Worm (Caenorhabditis elegans) whole organism, L3 larva: ENCODE results near the gene T27E7.3.
A peak's percentile ranks its signal among the peaks of the same experiment; 100 is the strongest.

Experiments
- R02D3.7 ChIP-seq: fragments of 150-350 bp; optimal IDR thresholded peaks from 2 replicates; lab custom pipeline; 2014; ENCODE audit warnings: missing biosample characterization, missing genetic modification characterization
- aly-2 ChIP-seq: fragments of 150-350 bp; optimal IDR thresholded peaks from 2 replicates; lab custom pipeline; 2014; ENCODE audit warnings: missing biosample characterization, missing genetic modification characterization
- ama-1 ChIP-seq: fragments of 150-350 bp; optimal IDR thresholded peaks from 2 replicates; lab custom pipeline; 2018
- ceh-16 ChIP-seq: sonication (generic microtip); optimal IDR thresholded peaks from 2 replicates; lab custom pipeline; 2017; ENCODE audit warnings: missing biosample characterization, missing genetic modification characterization
- ceh-28 ChIP-seq: fragments of 150-350 bp; optimal IDR thresholded peaks from 2 replicates; lab custom pipeline; 2014; ENCODE audit warnings: missing biosample characterization, missing genetic modification reagents, missing genetic modification characterization
- ceh-82 ChIP-seq: fragments of 150-350 bp; optimal IDR thresholded peaks from 2 replicates; lab custom pipeline; 2014; ENCODE audit warnings: missing biosample characterization, missing genetic modification characterization
- ceh-9 ChIP-seq: sonication (generic microtip); optimal IDR thresholded peaks from 2 replicates; lab custom pipeline; 2018; ENCODE audit warnings: missing biosample characterization, missing genetic modification characterization
- daf-12 ChIP-seq: fragments of 150-350 bp; optimal IDR thresholded peaks from 2 replicates; lab custom pipeline; 2014; ENCODE audit warnings: missing biosample characterization, missing genetic modification reagents, missing genetic modification characterization
- egl-5 ChIP-seq: fragments of 150-350 bp; optimal IDR thresholded peaks from 2 replicates; lab custom pipeline; 2017; ENCODE audit warnings: missing biosample characterization, missing genetic modification reagents, missing genetic modification characterization, inconsistent platforms
- elt-1 ChIP-seq: fragments of 150-350 bp; optimal IDR thresholded peaks from 2 replicates; lab custom pipeline; 2014; ENCODE audit warnings: missing biosample characterization, missing genetic modification characterization
- elt-2 ChIP-seq: sonication (generic microtip); optimal IDR thresholded peaks from 2 replicates; lab custom pipeline; 2016; ENCODE audit warnings: missing genetic modification reagents, mild to moderate bottlenecking, missing genetic modification characterization, missing compliant biosample characterization
- eor-1 ChIP-seq, 2 experiments: fragments of 150-350 bp; optimal IDR thresholded peaks; 2 replicates each; lab custom pipeline; 2014 to 2018; ENCODE audit warnings: missing biosample characterization in 2 of 2, missing genetic modification characterization in 2 of 2
- hmg-11 ChIP-seq: sonication (generic microtip); optimal IDR thresholded peaks from 2 replicates; lab custom pipeline; 2016; ENCODE audit warnings: missing genetic modification characterization, missing compliant biosample characterization
- jun-1 ChIP-seq: fragments of 150-350 bp; optimal IDR thresholded peaks from 2 replicates; lab custom pipeline; 2014; ENCODE audit warnings: missing biosample characterization, missing genetic modification reagents, missing genetic modification characterization
- lsy-12 ChIP-seq: sonication (generic microtip); optimal IDR thresholded peaks from 2 replicates; lab custom pipeline; 2016; ENCODE audit warnings: mild to moderate bottlenecking, missing genetic modification characterization, missing compliant biosample characterization
- mml-1 ChIP-seq: fragments of 150-350 bp; sonication (generic microtip); optimal IDR thresholded peaks from 3 replicates; lab custom pipeline; 2014; ENCODE audit warnings: missing biosample characterization, missing genetic modification characterization
- nfya-1 ChIP-seq: sonication (generic microtip); optimal IDR thresholded peaks from 2 replicates; lab custom pipeline; 2017; ENCODE audit warnings: missing genetic modification characterization, mild to moderate bottlenecking, missing compliant biosample characterization, antibody characterized with exemption, moderate library complexity; ENCODE audit not compliant: insufficient read depth
- nhr-11 ChIP-seq: fragments of 150-350 bp; optimal IDR thresholded peaks from 2 replicates; lab custom pipeline; 2014; ENCODE audit warnings: missing biosample characterization, missing genetic modification characterization
- nhr-12 ChIP-seq: fragments of 150-350 bp; optimal IDR thresholded peaks from 2 replicates; lab custom pipeline; 2014; ENCODE audit warnings: missing biosample characterization, missing genetic modification characterization
- nhr-25 ChIP-seq: sonication (generic microtip); optimal IDR thresholded peaks from 2 replicates; lab custom pipeline; 2017; ENCODE audit warnings: missing biosample characterization, missing genetic modification characterization
- nhr-43 ChIP-seq: sonication (generic microtip); optimal IDR thresholded peaks from 2 replicates; lab custom pipeline; 2016; ENCODE audit warnings: mild to moderate bottlenecking, missing genetic modification characterization, missing compliant biosample characterization; ENCODE audit not compliant: poor library complexity, severe bottlenecking
- nhr-67 ChIP-seq: fragments of 150-350 bp; optimal IDR thresholded peaks from 2 replicates; lab custom pipeline; 2014; ENCODE audit warnings: missing biosample characterization, missing genetic modification characterization
- nhr-76 ChIP-seq: fragments of 150-350 bp; sonication (generic microtip); optimal IDR thresholded peaks from 5 replicates; lab custom pipeline; 2014; ENCODE audit warnings: missing biosample characterization, missing genetic modification characterization
- nhr-77 ChIP-seq: fragments of 150-350 bp; optimal IDR thresholded peaks from 2 replicates; lab custom pipeline; 2014; ENCODE audit warnings: missing biosample characterization, missing genetic modification characterization
- pqm-1 ChIP-seq: fragments of 150-350 bp; optimal IDR thresholded peaks from 2 replicates; lab custom pipeline; 2017; ENCODE audit warnings: missing biosample characterization, missing genetic modification characterization, inconsistent platforms
- sea-2 ChIP-seq: fragments of 150-350 bp; sonication (generic microtip); optimal IDR thresholded peaks from 4 replicates; lab custom pipeline; 2014; ENCODE audit warnings: missing biosample characterization, missing genetic modification reagents, missing genetic modification characterization
- skn-1 ChIP-seq: fragments of 150-350 bp; optimal IDR thresholded peaks from 2 replicates; lab custom pipeline; 2014; ENCODE audit warnings: missing biosample characterization, missing genetic modification characterization
- snpc-4 ChIP-seq: fragments of 150-350 bp; optimal IDR thresholded peaks from 2 replicates; lab custom pipeline; 2014; ENCODE audit warnings: missing biosample characterization, missing genetic modification characterization
- tbx-2 ChIP-seq: sonication (generic microtip); optimal IDR thresholded peaks from 2 replicates; lab custom pipeline; 2016; ENCODE audit warnings: mild to moderate bottlenecking, missing genetic modification characterization, missing compliant biosample characterization
- unc-39 ChIP-seq: sonication (generic microtip); optimal IDR thresholded peaks from 4 replicates; lab custom pipeline; 2017; ENCODE audit warnings: missing biosample characterization, missing genetic modification characterization
- zag-1 ChIP-seq: fragments of 150-350 bp; optimal IDR thresholded peaks from 2 replicates; lab custom pipeline; 2014; ENCODE audit warnings: missing biosample characterization, missing genetic modification characterization
- ztf-11 ChIP-seq: fragments of 150-350 bp; optimal IDR thresholded peaks from 2 replicates; lab custom pipeline; 2014; ENCODE audit warnings: missing biosample characterization, missing genetic modification characterization
- ztf-4 ChIP-seq: fragments of 150-350 bp; optimal IDR thresholded peaks from 2 replicates; lab custom pipeline; 2014; ENCODE audit warnings: missing biosample characterization, missing genetic modification characterization

The T27E7.3 gene

ce11 chrIV:14571626-14572025, 42.8 kb downstream of the T27E7.3 start:
- TF ChIP-seq ztf-11 (tag; lab: Kevin White, UChicago), result no peak
- no peak for TF ChIP-seq jun-1 (tag; lab: Kevin White, UChicago)
- no peak for TF ChIP-seq ceh-82 (tag; lab: Kevin White, UChicago)
- no peak for TF ChIP-seq nfya-1
- no peak for TF ChIP-seq mml-1 (tag; lab: Kevin White, UChicago)
- no peak for TF ChIP-seq daf-12
- no peak for TF ChIP-seq tbx-2
- TF ChIP-seq nhr-11 (tag; lab: Kevin White, UChicago), result no peak
- no peak for TF ChIP-seq snpc-4

- TF ChIP-seq unc-39 (tag; lab: Kevin White, UChicago) (no peak), egl-5 (no peak), ceh-28 (no peak), tbx-2 (no peak), ceh-9 (tag; lab: Kevin White, UChicago) (no peak), nhr-25 (tag; lab: Kevin White, UChicago) (no peak), zag-1 (no peak), nhr-67 (tag; lab: Kevin White, UChicago) (no peak), eor-1 (tag; optimal IDR thresholded peaks at IDR 0.05; lab: Kevin White, UChicago) (no peak), elt-2 (tag; lab: Kevin White, UChicago) (no peak), R02D3.7 (no peak), pqm-1 (tag; lab: Kevin White, UChicago) (no peak), skn-1 (tag; lab: Kevin White, UChicago) (no peak), sea-2 (GFP tag; lab: Kevin White, UChicago) (no peak), jun-1 (tag; lab: Kevin White, UChicago) (no peak), nhr-12 (no peak), nhr-76 (tag; lab: Kevin White, UChicago) (no peak), aly-2 (tag; lab: Kevin White, UChicago) (no peak)
Observed at ce11 chrIV:14572607-14573006, 43.8 kb downstream of the T27E7.3 start, which contains the start of gene glb-34. Gene glb-34 (minus strand): TSS chrIV:14572707.

DNA sequence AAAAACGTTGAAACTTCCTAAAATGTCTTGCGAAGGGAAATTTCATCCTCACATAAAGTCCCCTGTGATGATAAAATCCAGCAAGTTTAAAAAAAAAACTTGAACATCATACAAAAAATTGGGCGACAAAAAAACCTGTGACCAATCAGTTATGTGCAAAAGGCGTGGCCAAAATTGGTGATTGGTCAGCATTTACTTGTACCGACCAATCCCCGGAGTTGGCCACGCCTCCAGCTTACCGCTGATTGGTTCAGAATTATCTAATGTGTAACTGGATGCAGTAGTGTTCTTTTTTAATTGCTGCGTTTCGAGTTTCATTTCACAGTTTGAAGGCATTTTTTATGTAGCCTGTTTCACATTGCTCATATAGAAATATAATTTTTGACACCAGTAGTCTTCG, 44.2 kb downstream of the T27E7.3 start:
- TF ChIP-seq nfya-1, result peak; percentile 82
- no peak for TF ChIP-seq ceh-9 (tag; lab: Kevin White, UChicago)

DNA sequence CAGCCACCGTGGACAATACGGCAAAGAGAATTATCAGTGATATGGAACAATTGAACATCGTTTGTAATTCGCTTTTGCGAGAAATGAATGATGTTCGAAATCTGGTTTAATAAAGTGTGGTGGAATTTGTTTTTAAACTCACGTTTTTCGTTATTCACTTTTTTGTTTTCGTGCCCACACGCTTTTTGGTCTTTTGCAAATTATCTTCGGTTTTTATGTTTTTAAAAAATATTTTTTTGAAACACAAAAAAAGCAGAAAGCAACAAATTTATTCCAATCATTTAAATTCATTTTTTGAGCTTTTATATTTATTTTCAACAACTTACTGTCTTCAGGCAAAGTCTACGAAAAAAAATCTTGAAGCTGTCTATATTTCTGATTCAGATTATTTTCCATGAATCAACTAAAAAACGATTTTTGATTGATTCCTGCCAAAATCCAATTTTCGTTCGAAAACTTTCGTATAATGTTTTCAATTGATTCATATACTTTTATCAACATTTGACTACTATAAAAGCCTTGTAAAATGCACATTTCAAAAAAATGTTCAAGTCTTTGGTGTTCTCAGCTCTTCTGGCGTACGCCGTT, 45.6 kb downstream of the T27E7.3 start, which contains the start of the genes Y57G11B.3 and Y57G11B.5:
Gene Y57G11B.3, minus strand, starts transcription at position 101 of the 588 bp plus-strand sequence.
Gene Y57G11B.5, plus strand, starts transcription at position 538 of the 588 bp plus-strand sequence.
- TF ChIP-seq ama-1 (lab: Kevin White, UChicago) (no peak), nhr-76 (tag; lab: Kevin White, UChicago) (no peak), pqm-1 (tag; lab: Kevin White, UChicago) (no peak)
- TF ChIP-seq, all 47 proteins: peak for 0

DNA sequence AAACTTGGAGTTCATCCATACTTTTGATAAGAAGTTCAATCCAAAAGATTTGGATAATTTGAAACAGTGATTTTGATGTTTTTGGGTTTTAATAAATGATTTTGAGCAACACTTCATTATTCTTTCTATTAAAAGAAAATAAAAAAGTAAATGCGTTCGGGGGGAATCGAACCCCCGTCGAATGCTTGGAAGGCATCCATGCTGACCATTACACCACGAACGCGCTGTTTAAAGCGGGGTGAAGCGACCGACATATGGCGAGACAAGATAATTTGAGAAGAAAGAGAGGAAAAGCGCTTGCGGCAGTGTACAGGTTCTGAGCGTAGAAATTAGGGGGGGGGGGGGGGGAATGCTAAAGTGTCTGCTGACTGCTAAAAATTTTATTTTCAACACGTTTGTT, 47.7 kb downstream of the T27E7.3 start:
- peak; percentile 41 for TF ChIP-seq hmg-11
- TF ChIP-seq nhr-76 (tag; lab: Kevin White, UChicago), result no peak
- TF ChIP-seq nfya-1, result peak; percentile 58
- peak; percentile 1 for TF ChIP-seq lsy-12
- TF ChIP-seq nhr-43, result peak; percentile 58
- peak; percentile 41 for TF ChIP-seq snpc-4
- no peak for TF ChIP-seq ceh-16 (tag; lab: Kevin White, UChicago)

ce11 chrIV:14578650-14579193, 49.9 kb downstream of the T27E7.3 start, which contains the start of gene Y57G11B.8:
Gene Y57G11B.8 (minus strand): TSS chrIV:14578700.
- TF ChIP-seq aly-2 (tag; lab: Kevin White, UChicago) (no peak), nhr-77 (no peak), nhr-67 (tag; lab: Kevin White, UChicago) (no peak), elt-1 (tag; lab: Kevin White, UChicago) (no peak), mml-1 (tag; lab: Kevin White, UChicago) (no peak), nhr-12 (no peak), tbx-2 (no peak), skn-1 (tag; lab: Kevin White, UChicago) (no peak), ceh-16 (tag; lab: Kevin White, UChicago) (no peak), nfya-1 (no peak), ztf-4 (tag; lab: Kevin White, UChicago) (no peak), nhr-25 (tag; lab: Kevin White, UChicago) (no peak), daf-12 (no peak)
